Fruit fly (Drosophila melanogaster) whole organism, wandering third instar larva: ENCODE data around the gene CG11598.

Source experiments
- Abd-B ChIP-seq: fragments of >200 bp; optimal IDR thresholded peaks from 2 replicates; lab custom pipeline; 2017; ENCODE audit warnings: missing biosample characterization, missing genetic modification characterization
- HLH106 ChIP-seq: fragments of 200-800 bp; optimal IDR thresholded peaks from 3 replicates; lab custom pipeline; 2019; ENCODE audit warnings: missing biosample characterization, mild to moderate bottlenecking, missing genetic modification characterization, moderate library complexity
- Hnf4 ChIP-seq: fragments of 200-800 bp; sonication (Bioruptor generic); optimal IDR thresholded peaks from 2 replicates; lab custom pipeline; 2016; ENCODE audit warnings: missing biosample characterization, mild to moderate bottlenecking, missing genetic modification characterization
- brk ChIP-seq: fragments of 200-800 bp; sonication (Bioruptor generic); optimal IDR thresholded peaks from 2 replicates; lab custom pipeline; 2016; ENCODE audit warnings: missing biosample characterization, mild to moderate bottlenecking, missing genetic modification characterization
- h ChIP-seq: fragments of 200-800 bp; sonication (Bioruptor generic); optimal IDR thresholded peaks from 3 replicates; lab custom pipeline; 2016; ENCODE audit warnings: missing biosample characterization, mild to moderate bottlenecking, missing genetic modification characterization
- jim ChIP-seq: fragments of 175-275, 200-325 bp; sonication (Bioruptor generic); optimal IDR thresholded peaks from 2 replicates; lab custom pipeline; 2016; ENCODE audit warnings: missing biosample characterization, mild to moderate bottlenecking, missing genetic modification characterization
- rgr ChIP-seq: fragments of 200-800 bp; sonication (Bioruptor generic); optimal IDR thresholded peaks from 3 replicates; lab custom pipeline; 2016; ENCODE audit warnings: missing biosample characterization, mild to moderate bottlenecking, missing genetic modification characterization
- tai ChIP-seq: sonication (Bioruptor generic); optimal IDR thresholded peaks from 2 replicates; lab custom pipeline; 2016; ENCODE audit warnings: missing biosample characterization, missing genetic modification characterization

dm6 chr3R:12647954-12648353 is 13.2 kb downstream of the CG11598 start, which contains the start of gene Dtg:
- TF ChIP-seq Abd-B (GFP tag; lab: Kevin White, UChicago) (no peak), brk (no peak), h (GFP tag; lab: Kevin White, UChicago) (no peak), rgr (no peak), HLH106 (tag; lab: Kevin White, UChicago) (no peak), Hnf4 (GFP tag; lab: Kevin White, UChicago) (no peak), jim (GFP tag; lab: Kevin White, UChicago) (no peak), tai (no peak)
